Fruit fly (Drosophila melanogaster) Kc167 (cell line): ENCODE results near the gene P5CDh2.

Source experiments
- Myc ChIP-seq: fragments of >200 bp; optimal IDR thresholded peaks from 2 replicates; lab custom pipeline; 2017; ENCODE audit warnings: missing external identifiers
- h ChIP-seq: fragments of >200 bp; optimal IDR thresholded peaks from 3 replicates; lab custom pipeline; 2018; ENCODE audit warnings: missing external identifiers
- psq ChIP-seq: fragments of >200 bp; optimal IDR thresholded peaks from 2 replicates; lab custom pipeline; 2017; ENCODE audit warnings: missing external identifiers
- ttk ChIP-seq: sonication (Bioruptor generic); optimal IDR thresholded peaks from 2 replicates; lab custom pipeline; 2017; ENCODE audit warnings: missing external identifiers

dm6 chr3R:21913447-21913846 lies 35.7 kb downstream of the P5CDh2 start, which contains the start of gene Qsox2:
- TF ChIP-seq psq (lab: Kevin White, UChicago) (no peak), Myc (lab: Kevin White, UChicago) (no peak), ttk (lab: Kevin White, UChicago) (no peak), h (lab: Kevin White, UChicago) (no peak)
